Worm (Caenorhabditis elegans) whole organism, midembryonic: ENCODE results near the gene B0393.7.
"Not testable (repeated sequence)": the region's sequence is repeated elsewhere in the genome, so short reads cannot be mapped to it uniquely, and the experiment has no call there.

Experiments used
- T22C8.4 ChIP-seq: fragments of 200-800 bp; sonication (Bioruptor generic); IDR thresholded peaks from 2 replicates; pipeline ENCODE4 v1.3.6; 2022; ENCODE audit warnings: missing genetic modification characterization, missing compliant biosample characterization
- cog-1 ChIP-seq: sonication (generic microtip); optimal IDR thresholded peaks from 2 replicates; lab custom pipeline; 2016; ENCODE audit warnings: missing genetic modification characterization, missing compliant biosample characterization
- flt-1 ChIP-seq: fragments of 200-800 bp; sonication (Bioruptor generic); IDR thresholded peaks from 2 replicates; pipeline ENCODE4 v1.3.6; 2022; ENCODE audit warnings: missing genetic modification characterization, missing compliant biosample characterization
- klf-2 ChIP-seq: fragments of 200-800 bp; sonication (Bioruptor generic); conservative IDR thresholded peaks from 2 replicates; pipeline ENCODE4 v1.3.6; 2022; ENCODE audit warnings: missing genetic modification reagents, missing genetic modification characterization, missing compliant biosample characterization
- med-1 ChIP-seq: sonication (generic microtip); optimal IDR thresholded peaks from 2 replicates; lab custom pipeline; 2017; ENCODE audit warnings: missing genetic modification characterization, mild to moderate bottlenecking, missing compliant biosample characterization, antibody characterized with exemption, missing genetic modification reagents; ENCODE audit not compliant: insufficient read depth
- ref-1 ChIP-seq: fragments of 200-800 bp; sonication (Bioruptor generic); conservative IDR thresholded peaks from 2 replicates; pipeline ENCODE4 v1.3.6; 2022; ENCODE audit warnings: missing genetic modification reagents, missing genetic modification characterization, missing compliant biosample characterization
- tab-1 ChIP-seq: fragments of 200-800 bp; sonication (Bioruptor generic); IDR thresholded peaks from 2 replicates; pipeline ENCODE4 v1.3.6; 2022; ENCODE audit warnings: missing genetic modification characterization, missing compliant biosample characterization
- ztf-23 ChIP-seq: fragments of 200-800 bp; sonication (Bioruptor generic); IDR thresholded peaks from 2 replicates; pipeline ENCODE4 v1.3.6; 2022; ENCODE audit warnings: missing genetic modification reagents, missing genetic modification characterization, missing compliant biosample characterization
- ztf-29 ChIP-seq: fragments of 200-800 bp; sonication (Bioruptor generic); IDR thresholded peaks from 2 replicates; pipeline ENCODE4 v1.3.6; 2022; ENCODE audit warnings: missing genetic modification reagents, missing genetic modification characterization, missing compliant biosample characterization

B0393.7 gene

ce11 chrIII:4806345-4806744 is 28.4 kb upstream of the B0393.7 start:
- TF ChIP-seq flt-1 (no peak), cog-1 (tag; lab: Kevin White, UChicago) (no peak), tab-1 (GFP tag; lab: Robert Waterston, UW) (no peak), ztf-23 (GFP tag; lab: Robert Waterston, UW) (no peak), T22C8.4 (GFP tag; lab: Robert Waterston, UW) (no peak), ref-1 (GFP tag; lab: Robert Waterston, UW) (no peak), ztf-29 (GFP tag; lab: Robert Waterston, UW) (no peak), med-1 (no peak), klf-2 (GFP tag; lab: Robert Waterston, UW) (no peak)

- TF ChIP-seq med-1, result no peak
- TF ChIP-seq flt-1, result no peak
- no peak for TF ChIP-seq klf-2 (GFP tag; lab: Robert Waterston, UW)
- no peak for TF ChIP-seq ref-1 (GFP tag; lab: Robert Waterston, UW)
- no peak for TF ChIP-seq ztf-23 (GFP tag; lab: Robert Waterston, UW)
- TF ChIP-seq ztf-29 (GFP tag; lab: Robert Waterston, UW), result no peak
- no peak for TF ChIP-seq T22C8.4 (GFP tag; lab: Robert Waterston, UW)
- no peak for TF ChIP-seq cog-1 (tag; lab: Kevin White, UChicago)
- TF ChIP-seq tab-1 (GFP tag; lab: Robert Waterston, UW), result no peak
Measured at ce11 chrIII:4802707-4803106, 24.8 kb upstream of the B0393.7 start, which contains the start of gene metl-5. TSS of gene metl-5 (plus strand) at chrIII:4803007.

ce11 chrIII:4796536-4796935 is 18.6 kb upstream of the B0393.7 start, which contains the start of gene tag-325:
TSS of gene tag-325 (plus strand) at chrIII:4796836.
- TF ChIP-seq ztf-29 (GFP tag; lab: Robert Waterston, UW) (no peak), ztf-23 (GFP tag; lab: Robert Waterston, UW) (no peak), T22C8.4 (GFP tag; lab: Robert Waterston, UW) (no peak), klf-2 (GFP tag; lab: Robert Waterston, UW) (no peak), ref-1 (GFP tag; lab: Robert Waterston, UW) (no peak), med-1 (no peak)

ce11 chrIII:4796039-4796438 is 18.1 kb upstream of the B0393.7 start:
- TF ChIP-seq cog-1 (tag; lab: Kevin White, UChicago) (no peak), T22C8.4 (GFP tag; lab: Robert Waterston, UW) (0 out of 2 replicates have a peak, but pooled peaks have one; percentile 27), med-1 (no peak)

ce11 chrIII:4792560-4793136 is 14.7 kb upstream of the B0393.7 start, which contains the start of gene mip-1:
TSS of gene mip-1 (plus strand) at chrIII:4793086.
- TF ChIP-seq T22C8.4 (GFP tag; lab: Robert Waterston, UW), result no peak
- TF ChIP-seq med-1, result no peak
- no peak for TF ChIP-seq ztf-29 (GFP tag; lab: Robert Waterston, UW)
- no peak for TF ChIP-seq ztf-23 (GFP tag; lab: Robert Waterston, UW)
- TF ChIP-seq klf-2 (GFP tag; lab: Robert Waterston, UW), result no peak
- TF ChIP-seq cog-1 (tag; lab: Kevin White, UChicago), result no peak
- no peak for TF ChIP-seq flt-1
- no peak for TF ChIP-seq tab-1 (GFP tag; lab: Robert Waterston, UW)
- no peak for TF ChIP-seq ref-1 (GFP tag; lab: Robert Waterston, UW)

- no peak for TF ChIP-seq cog-1 (tag; lab: Kevin White, UChicago)
- no peak for TF ChIP-seq ref-1 (GFP tag; lab: Robert Waterston, UW)
- TF ChIP-seq ztf-23 (GFP tag; lab: Robert Waterston, UW), result no peak
- no peak for TF ChIP-seq flt-1
- no peak for TF ChIP-seq T22C8.4 (GFP tag; lab: Robert Waterston, UW)
- TF ChIP-seq klf-2 (GFP tag; lab: Robert Waterston, UW), result no peak
- no peak for TF ChIP-seq ztf-29 (GFP tag; lab: Robert Waterston, UW)
- no peak for TF ChIP-seq med-1
- no peak for TF ChIP-seq tab-1 (GFP tag; lab: Robert Waterston, UW)
Measured at ce11 chrIII:4785714-4786113, 7.8 kb upstream of the B0393.7 start, which contains the start of gene mel-28. TSS of gene mel-28 (plus strand) at chrIII:4786080.

ce11 chrIII:4785131-4785530 is 7.2 kb upstream of the B0393.7 start, which contains the start of gene enu-3.2:
TSS of gene enu-3.2 (minus strand) at chrIII:4785235.
- not testable (repeated sequence) for TF ChIP-seq ztf-23 (GFP tag; lab: Robert Waterston, UW); med-1; ref-1 (GFP tag; lab: Robert Waterston, UW)

ce11 chrIII:4781937-4782576 is 4.2 kb upstream of the B0393.7 start, which contains the start of the genes gex-5 and C38D4.10:
TSS of gene gex-5 (minus strand) at chrIII:4781987.
TSS of gene C38D4.10 (plus strand) at chrIII:4782526.
- TF ChIP-seq tab-1, ztf-29, klf-2 (GFP tag; lab: Robert Waterston, UW): not testable (repeated sequence)

- TF ChIP-seq cog-1 (tag; lab: Kevin White, UChicago), result no peak
Measured at ce11 chrIII:4779855-4780254, 2.0 kb upstream of the B0393.7 start, which contains the start of gene B0393.9. TSS of gene B0393.9 (minus strand) at chrIII:4780157.
